Fruit fly (Drosophila melanogaster) whole organism: ENCODE data around the gene pzg.

ENCODE experiments used
- CG8478 ChIP-seq: fragments of >200 bp; optimal IDR thresholded peaks from 2 replicates; lab custom pipeline; 2018; ENCODE audit warnings: inconsistent platforms
- Dll ChIP-seq: fragments of >200 bp; optimal IDR thresholded peaks from 2 replicates; lab custom pipeline; 2017
- EcR ChIP-seq, 2 experiments: fragments of >200 bp; optimal IDR thresholded peaks; 2 replicates each; lab custom pipeline; 2017; ENCODE audit warnings: missing biosample characterization in 2 of 2, missing genetic modification characterization in 2 of 2, missing genetic modification reagents in 2 of 2
- pan ChIP-seq: fragments of >200 bp; optimal IDR thresholded peaks from 2 replicates; lab custom pipeline; 2017
- psq ChIP-seq: fragments of >200 bp; optimal IDR thresholded peaks from 2 replicates; lab custom pipeline; 2017
- usp ChIP-seq: fragments of >200 bp; optimal IDR thresholded peaks from 2 replicates; lab custom pipeline; 2017; ENCODE audit warnings: missing biosample characterization, missing genetic modification characterization, mixed read lengths

The pzg gene

dm6 chr3L:21254524-21254972, 31.4 kb upstream of the pzg start:
- no peak for TF ChIP-seq CG8478 (lab: Kevin White, UChicago)
- no peak for TF ChIP-seq psq (lab: Kevin White, UChicago)
- no peak for TF ChIP-seq usp (GFP tag; lab: Kevin White, UChicago)
- peak in 1 of 2 experiments; percentile 43 for TF ChIP-seq EcR (GFP tag; optimal IDR thresholded peaks at IDR 0.05; lab: Kevin White, UChicago)

- TF ChIP-seq EcR (GFP tag; optimal IDR thresholded peaks at IDR 0.05; lab: Kevin White, UChicago) (no peak), pan (lab: Kevin White, UChicago) (no peak), psq (lab: Kevin White, UChicago) (no peak), CG8478 (lab: Kevin White, UChicago) (no peak)
These were observed 29.6 kb upstream of the pzg start for dm6 chr3L:21256062-21257023.

DNA sequence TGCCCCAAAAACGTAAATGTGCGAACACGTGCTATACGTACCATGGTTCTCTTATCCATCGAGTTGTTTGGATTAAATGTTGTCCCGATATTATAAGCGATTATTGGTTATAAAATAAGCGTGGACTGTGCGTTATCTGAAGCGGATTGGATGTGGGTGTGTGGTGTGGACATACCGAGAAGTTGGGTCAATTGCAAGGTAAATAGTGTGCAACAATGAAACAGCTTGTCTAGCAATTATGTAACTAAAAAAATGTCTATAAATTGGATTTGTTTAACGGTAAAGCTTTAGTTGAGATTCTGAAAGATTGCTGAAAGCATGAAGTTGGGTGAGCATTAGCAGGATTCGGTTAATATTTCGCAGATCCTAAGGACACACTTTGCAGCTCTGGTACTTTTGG, 28.2 kb upstream of the pzg start, which contains the start of gene CG43218:
CG43218 (plus strand) TSS at position 290 of the 400 bp plus-strand sequence.
- no peak for TF ChIP-seq pan (lab: Kevin White, UChicago)

DNA sequence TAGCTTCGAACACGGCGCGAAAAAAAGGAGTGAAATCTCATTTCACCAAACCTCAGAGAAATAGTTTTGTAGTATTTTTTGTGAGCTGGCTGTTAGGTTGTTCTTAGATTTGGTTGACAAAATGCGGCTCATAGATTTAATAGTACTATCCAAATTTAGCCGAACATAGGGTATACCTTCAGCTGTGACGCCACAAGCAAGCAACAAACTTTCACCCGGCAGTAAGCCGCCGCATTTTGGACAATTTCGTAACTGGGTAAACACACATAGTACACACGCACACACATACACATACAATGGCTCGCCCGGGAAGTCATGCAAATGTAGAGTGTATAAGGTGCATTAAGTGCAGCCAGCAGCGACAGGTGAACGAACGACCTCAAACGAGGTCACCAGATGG, 26.6 kb upstream of the pzg start:
- TF ChIP-seq EcR (GFP tag; optimal IDR thresholded peaks at IDR 0.05; lab: Kevin White, UChicago) (peak in 1 of 2 experiments; percentile 62), CG8478 (lab: Kevin White, UChicago) (no peak)

dm6 chr3L:21261403-21262164, 24.3 kb upstream of the pzg start:
- no peak for TF ChIP-seq usp (GFP tag; lab: Kevin White, UChicago)
- TF ChIP-seq psq (lab: Kevin White, UChicago) = no peak
- TF ChIP-seq EcR (GFP tag; optimal IDR thresholded peaks at IDR 0.05; lab: Kevin White, UChicago) = peak in 1 of 2 experiments; percentile 17
- no peak for TF ChIP-seq pan (lab: Kevin White, UChicago)
- TF ChIP-seq CG8478 (lab: Kevin White, UChicago) = no peak

DNA sequence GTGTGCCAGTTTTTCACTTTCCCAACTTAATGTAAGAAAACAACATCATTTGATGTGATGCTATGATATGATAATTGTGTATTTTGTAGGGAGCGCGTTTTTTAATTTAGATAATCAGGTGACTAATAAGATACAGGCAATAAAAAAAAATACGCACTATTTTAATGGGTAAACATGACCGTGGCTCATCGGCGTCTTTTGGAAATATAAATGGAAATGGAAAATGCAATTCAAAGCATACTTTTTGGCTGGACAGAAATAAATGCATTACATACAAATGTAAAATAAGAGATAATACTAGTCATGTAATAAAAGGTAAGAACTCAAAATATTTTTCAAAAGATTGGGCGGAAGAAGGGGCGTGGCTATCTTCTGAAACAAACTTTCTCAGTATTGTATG, 23.5 kb upstream of the pzg start:
- TF ChIP-seq CG8478 (lab: Kevin White, UChicago) (no peak), Dll (lab: Kevin White, UChicago) (no peak), pan (lab: Kevin White, UChicago) (no peak), usp (GFP tag; lab: Kevin White, UChicago) (no peak), psq (lab: Kevin White, UChicago) (no peak), EcR (GFP tag; optimal IDR thresholded peaks at IDR 0.05; lab: Kevin White, UChicago) (no peak)

dm6 chr3L:21266101-21266656, 19.7 kb upstream of the pzg start:
- TF ChIP-seq usp (GFP tag; lab: Kevin White, UChicago) = no peak
- no peak for TF ChIP-seq EcR (GFP tag; optimal IDR thresholded peaks at IDR 0.05; lab: Kevin White, UChicago)
- no peak for TF ChIP-seq Dll (lab: Kevin White, UChicago)
- TF ChIP-seq pan (lab: Kevin White, UChicago) = no peak
- TF ChIP-seq psq (lab: Kevin White, UChicago) = no peak
- no peak for TF ChIP-seq CG8478 (lab: Kevin White, UChicago)

dm6 chr3L:21267862-21268385, 18.0 kb upstream of the pzg start, which contains the start of gene CG9391:
TSS of gene CG9391 (minus strand) at chr3L:21268335.
- TF ChIP-seq usp (GFP tag; lab: Kevin White, UChicago) (no peak), Dll (lab: Kevin White, UChicago) (no peak), CG8478 (lab: Kevin White, UChicago) (no peak), pan (lab: Kevin White, UChicago) (no peak), psq (lab: Kevin White, UChicago) (no peak), EcR (GFP tag; optimal IDR thresholded peaks at IDR 0.05; lab: Kevin White, UChicago) (no peak)

DNA sequence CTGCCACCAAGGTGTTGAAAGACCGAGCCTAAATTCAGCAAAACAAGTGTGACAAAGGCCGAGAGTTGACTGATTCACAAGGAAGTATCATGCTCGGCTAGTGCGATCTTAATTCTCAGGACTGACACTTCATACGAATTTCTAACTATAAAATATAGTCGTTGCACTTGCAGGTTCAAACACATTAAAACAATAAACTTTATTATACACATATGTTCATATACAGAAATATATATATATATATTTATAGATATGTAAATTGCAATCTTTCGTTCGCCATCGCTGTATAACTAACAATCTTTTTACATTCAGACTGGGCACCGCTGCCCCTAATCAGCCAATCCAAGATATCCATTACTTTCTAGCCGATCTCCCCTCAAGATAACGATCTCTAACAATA, 15.4 kb upstream of the pzg start, which contains the start of gene CG9389:
CG9389 (minus strand) TSS at position 101 of the 400 bp plus-strand sequence.
- TF ChIP-seq EcR (GFP tag; optimal IDR thresholded peaks at IDR 0.05; lab: Kevin White, UChicago) = no peak
- no peak for TF ChIP-seq pan (lab: Kevin White, UChicago)
- TF ChIP-seq psq (lab: Kevin White, UChicago) = no peak
- TF ChIP-seq CG8478 (lab: Kevin White, UChicago) = no peak
- TF ChIP-seq usp (GFP tag; lab: Kevin White, UChicago) = no peak
- no peak for TF ChIP-seq Dll (lab: Kevin White, UChicago)

DNA sequence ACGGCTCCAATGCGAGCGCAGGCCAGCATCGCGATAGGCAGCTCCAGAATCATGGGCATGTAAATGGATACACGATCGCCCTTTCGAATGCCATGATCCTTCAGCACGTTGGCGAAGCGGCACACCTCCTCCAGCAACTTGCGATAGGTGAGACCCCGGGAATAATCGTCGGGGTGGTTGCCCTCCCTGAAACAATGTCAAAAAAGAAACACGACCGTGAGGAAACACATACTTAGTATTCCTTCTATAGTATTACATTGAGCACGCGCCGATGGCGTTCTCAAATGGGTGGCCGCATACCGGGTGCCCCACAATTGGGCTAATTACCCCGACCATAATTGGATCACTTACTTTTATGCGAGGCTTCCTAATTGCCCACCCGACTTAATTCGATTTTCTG, 12.4 kb upstream of the pzg start:
- no peak for TF ChIP-seq pan (lab: Kevin White, UChicago)
- no peak for TF ChIP-seq usp (GFP tag; lab: Kevin White, UChicago)
- no peak for TF ChIP-seq CG8478 (lab: Kevin White, UChicago)
- no peak for TF ChIP-seq EcR (GFP tag; optimal IDR thresholded peaks at IDR 0.05; lab: Kevin White, UChicago)
- no peak for TF ChIP-seq psq (lab: Kevin White, UChicago)
- TF ChIP-seq Dll (lab: Kevin White, UChicago) = no peak

DNA sequence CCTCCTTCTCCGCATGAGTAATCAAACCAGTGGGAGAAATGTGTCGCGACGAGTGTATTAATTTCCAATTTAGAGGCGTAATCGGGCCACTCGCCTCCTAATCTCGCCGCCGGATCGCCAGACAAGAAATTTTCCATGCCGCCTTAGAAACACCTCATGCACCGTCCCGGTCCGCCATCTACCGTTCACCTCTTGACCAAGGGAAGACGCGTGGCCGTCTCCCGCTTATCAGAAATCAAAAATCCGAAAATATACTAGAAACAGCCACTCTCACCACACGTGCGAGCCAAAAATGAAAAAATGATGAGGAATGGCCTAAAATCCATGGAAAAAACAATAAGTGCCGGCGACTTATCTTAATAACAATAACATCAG, 10.0 kb upstream of the pzg start:
- TF ChIP-seq EcR (GFP tag; optimal IDR thresholded peaks at IDR 0.05; lab: Kevin White, UChicago) (no peak), usp (GFP tag; lab: Kevin White, UChicago) (no peak), Dll (lab: Kevin White, UChicago) (no peak)
